Worm (Caenorhabditis elegans): Measurements from ENCODE around the gene C35C5.10.

Gene C35C5.10

ce11 chrX:11563663-11564062 is 7.6 kb downstream of the C35C5.10 start, which contains the start of gene trpp-9 (continued):
- TF ChIP-seq skn-1 (tag; optimal IDR thresholded peaks at IDR 0.05) (peak; percentile 19), mep-1 (tag; optimal IDR thresholded peaks at IDR 0.05) (peak; percentile 67), efl-1 (optimal IDR thresholded peaks at IDR 0.05) (peak; percentile 21 to 22), efl-1 (GFP tag; optimal IDR thresholded peaks at IDR 0.05 in 1 of 2) (peak; percentile 17 to 33), aly-2 (tag; optimal IDR thresholded peaks at IDR 0.05) (no peak), nhr-71 (tag; optimal IDR thresholded peaks at IDR 0.05) (peak; percentile 60), xbp-1 (tag; optimal IDR thresholded peaks at IDR 0.05) (peak; percentile 21), rnt-1 (tag; optimal IDR thresholded peaks at IDR 0.05) (peak; percentile 57), fkh-8 (tag; optimal IDR thresholded peaks at IDR 0.05) (no peak)

ce11 chrX:11569744-11570359 is 13.8 kb downstream of the C35C5.10 start:
- TF ChIP-seq efl-1 (optimal IDR thresholded peaks at IDR 0.05) (no peak), efl-1 (GFP tag; optimal IDR thresholded peaks at IDR 0.05 in 1 of 2) (no peak), ztf-11 (tag; optimal IDR thresholded peaks at IDR 0.05) (no peak), nhr-237 (tag; optimal IDR thresholded peaks at IDR 0.05) (no peak), tbx-2 (tag; optimal IDR thresholded peaks at IDR 0.05) (no peak), lin-14 (GFP tag; optimal IDR thresholded peaks at IDR 0.05) (peak; percentile 68), nhr-77 (tag; optimal IDR thresholded peaks at IDR 0.05) (no peak), unc-98 (GFP tag; IDR thresholded peaks at IDR 0.05) (no peak), C34B4.2 (tag; optimal IDR thresholded peaks at IDR 0.05) (no peak), fkh-10 (GFP tag; optimal IDR thresholded peaks at IDR 0.05) (peak; percentile 53), nhr-76 (tag; optimal IDR thresholded peaks at IDR 0.05) (no peak), lin-39 (tag; optimal IDR thresholded peaks at IDR 0.05) (no peak), mef-2 (tag; optimal IDR thresholded peaks at IDR 0.05) (no peak), swsn-7 (tag; optimal IDR thresholded peaks at IDR 0.05) (no peak), sup-37 (GFP tag; optimal IDR thresholded peaks at IDR 0.05) (no peak), C16A3.4 (tag; optimal IDR thresholded peaks at IDR 0.05) (no peak), ces-1 (GFP tag; optimal IDR thresholded peaks at IDR 0.05) (peak; percentile 56)

- peak; percentile 9; the same call in 1 of the 2 replicates for TF ChIP-seq isw-1 (GFP tag; IDR thresholded peaks at IDR 0.05)
- TF ChIP-seq C34B4.2 (tag; optimal IDR thresholded peaks at IDR 0.05) = no peak
- TF ChIP-seq lin-14 (GFP tag; optimal IDR thresholded peaks at IDR 0.05) = peak; percentile 80
- peak; percentile 19 for TF ChIP-seq fkh-10 (GFP tag; optimal IDR thresholded peaks at IDR 0.05)
- no peak for TF ChIP-seq pag-3 (tag; optimal IDR thresholded peaks at IDR 0.05; ENCODE audit: borderline replicate concordance, insufficient read depth)
- TF ChIP-seq ztf-11 (tag; optimal IDR thresholded peaks at IDR 0.05) = no peak
- no peak for TF ChIP-seq lin-13 (GFP tag; optimal IDR thresholded peaks at IDR 0.05)
These were observed 15.7 kb downstream of the C35C5.10 start for ce11 chrX:11571714-11572113.

- TF ChIP-seq C04F5.9 (tag; optimal IDR thresholded peaks at IDR 0.05) (no peak), sup-37 (GFP tag; optimal IDR thresholded peaks at IDR 0.05) (no peak), mef-2 (tag; optimal IDR thresholded peaks at IDR 0.05) (no peak), nhr-12 (tag; optimal IDR thresholded peaks at IDR 0.05) (no peak), ets-5 (GFP tag; IDR thresholded peaks at IDR 0.05) (no peak)
These were observed 16.2 kb downstream of the C35C5.10 start, which contains the start of gene frm-3 for ce11 chrX:11572205-11572604. frm-3 (plus strand) TSS chrX:11572505.

ce11 chrX:11574167-11574566 is 18.1 kb downstream of the C35C5.10 start:
- TF ChIP-seq aha-1 (tag; optimal IDR thresholded peaks at IDR 0.05) (no peak), pax-3 (tag; optimal IDR thresholded peaks at IDR 0.05) (no peak), lin-39 (tag; optimal IDR thresholded peaks at IDR 0.05) (no peak), fkh-4 (tag; optimal IDR thresholded peaks at IDR 0.05; ENCODE audit: borderline replicate concordance) (no peak), tbx-2 (tag; optimal IDR thresholded peaks at IDR 0.05) (no peak), nhr-90 (tag; optimal IDR thresholded peaks at IDR 0.05; ENCODE audit: poor library complexity) (no peak), lin-14 (GFP tag; optimal IDR thresholded peaks at IDR 0.05) (peak; percentile 67), vab-15 (tag; optimal IDR thresholded peaks at IDR 0.05) (no peak), rnt-1 (tag; optimal IDR thresholded peaks at IDR 0.05) (peak; percentile 44), alr-1 (tag; optimal IDR thresholded peaks at IDR 0.05; ENCODE audit: borderline replicate concordance) (no peak), unc-98 (GFP tag; IDR thresholded peaks at IDR 0.05) (no peak)
